Worm (Caenorhabditis elegans) whole organism, dauer: ENCODE results near the gene F19B10.5.

ENCODE experiments used
- unc-62 ChIP-seq: sonication (generic microtip); optimal IDR thresholded peaks from 2 replicates; lab custom pipeline; 2017; ENCODE audit warnings: missing biosample characterization, missing genetic modification reagents, missing genetic modification characterization

The F19B10.5 gene

DNA sequence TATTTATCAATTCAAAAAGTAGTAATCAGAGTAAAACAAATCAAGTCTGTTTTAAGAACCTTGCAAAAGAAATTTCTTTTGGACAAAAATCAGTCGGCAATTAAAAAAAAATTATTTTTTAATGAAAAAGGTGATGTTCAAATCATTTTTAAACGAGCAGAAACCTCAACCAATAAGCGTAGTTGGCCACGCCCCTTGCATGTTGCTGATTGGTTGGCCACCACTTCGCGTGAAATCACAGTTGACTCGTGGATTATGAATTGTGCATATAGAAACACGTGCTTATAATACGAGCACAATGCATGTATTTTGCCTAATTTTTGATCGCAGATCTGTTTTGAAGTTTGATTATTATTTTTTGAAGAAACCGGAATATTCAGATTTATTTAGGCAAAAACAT, 9.7 kb downstream of the F19B10.5 start:
- no peak for TF ChIP-seq unc-62 (GFP tag; lab: Kevin White, UChicago)

DNA sequence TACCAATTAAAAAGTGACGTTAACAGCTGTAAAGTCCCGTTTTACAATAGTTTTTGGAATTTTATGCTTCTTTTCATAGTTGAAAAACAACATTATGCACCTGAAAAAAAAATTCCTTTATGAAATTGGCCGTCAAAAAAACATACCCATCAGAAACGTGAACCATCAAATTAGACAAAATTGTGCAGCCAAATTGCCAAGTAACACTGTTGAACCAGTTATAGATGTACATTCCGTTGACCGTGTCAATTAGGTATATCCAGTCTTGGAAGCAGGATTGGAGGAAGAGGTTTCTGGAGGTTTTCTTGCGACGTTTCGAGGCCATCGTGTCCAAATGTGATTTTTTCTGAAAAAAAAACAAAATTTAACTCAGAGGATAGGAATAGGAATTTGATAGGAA, 13.8 kb downstream of the F19B10.5 start, which contains the start of gene srx-97:
Gene srx-97, minus strand, starts transcription at position 101 of the 400 bp plus-strand sequence.
- TF ChIP-seq unc-62 (GFP tag; lab: Kevin White, UChicago), result no peak

ce11 chrII:3670956-3671355, 15.5 kb downstream of the F19B10.5 start, which contains the start of gene srx-98:
TSS of gene srx-98 (minus strand) at chrII:3671056.
- no peak for TF ChIP-seq unc-62 (GFP tag; lab: Kevin White, UChicago)

ce11 chrII:3673493-3673892, 18.0 kb downstream of the F19B10.5 start, which contains the start of gene sea-1:
TSS of gene sea-1 (minus strand) at chrII:3673593.
- TF ChIP-seq unc-62 (GFP tag; lab: Kevin White, UChicago), result no peak

DNA sequence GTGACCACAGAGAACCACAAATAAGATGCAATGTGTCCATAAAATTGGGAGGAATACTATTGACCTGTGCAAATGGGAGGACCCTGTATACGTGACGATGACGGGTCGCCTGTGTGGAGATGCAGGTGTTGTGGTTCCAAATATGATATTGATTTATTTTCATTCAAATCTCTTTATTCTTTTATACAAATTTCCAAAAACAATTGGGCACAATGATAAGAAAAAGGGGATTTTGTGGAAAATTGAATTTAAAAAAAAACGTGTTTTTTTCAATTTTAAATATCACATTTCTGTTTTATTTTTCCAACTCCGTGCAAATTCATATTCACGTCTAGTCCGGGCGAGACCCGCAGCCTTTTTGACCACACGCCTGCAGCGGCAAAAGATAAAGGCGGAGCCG, 19.7 kb downstream of the F19B10.5 start, which contains the start of gene F19B10.2:
Gene F19B10.2, plus strand, starts transcription at position 301 of the 400 bp plus-strand sequence.
- no peak for TF ChIP-seq unc-62 (GFP tag; lab: Kevin White, UChicago)

DNA sequence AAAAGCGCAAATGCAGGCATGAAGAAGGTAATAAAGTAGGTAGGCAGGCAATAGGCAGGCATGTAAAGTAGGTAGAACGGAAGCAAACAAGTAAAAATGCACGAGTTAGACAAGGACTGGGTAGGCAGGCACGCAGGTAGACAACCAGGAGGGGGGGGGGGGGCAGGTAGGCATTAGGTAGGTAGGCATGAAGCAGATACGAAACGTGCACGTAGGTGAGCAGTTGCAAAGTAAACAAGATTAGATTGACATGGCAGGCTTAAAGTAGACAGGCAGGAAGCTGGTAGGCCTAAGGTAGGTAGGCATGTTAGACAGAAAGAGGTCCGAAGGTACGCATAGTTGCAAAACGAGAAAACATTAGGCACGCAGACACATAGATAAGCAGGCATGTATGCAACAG, 23.5 kb downstream of the F19B10.5 start:
- no peak for TF ChIP-seq unc-62 (GFP tag; lab: Kevin White, UChicago)

DNA sequence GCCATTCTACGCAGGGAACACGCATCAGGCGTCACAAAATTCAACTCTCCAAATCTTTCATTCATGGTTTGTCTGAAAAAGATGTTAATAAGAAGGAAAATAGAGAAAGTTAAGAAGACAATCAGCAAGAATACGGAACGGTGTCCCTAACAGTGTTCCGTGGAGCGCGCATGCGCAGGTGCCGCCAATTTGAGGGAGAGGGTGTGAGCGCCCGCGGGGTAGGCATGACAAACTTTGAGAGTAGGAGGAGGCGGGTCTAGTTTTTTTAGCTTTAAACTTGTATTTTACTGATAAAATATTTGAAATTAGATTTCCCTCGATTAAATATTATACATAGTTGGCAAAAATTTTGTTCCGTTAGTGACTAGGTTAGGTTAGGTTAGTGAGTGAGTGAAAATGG, 24.9 kb downstream of the F19B10.5 start:
- no peak for TF ChIP-seq unc-62 (GFP tag; lab: Kevin White, UChicago)

DNA sequence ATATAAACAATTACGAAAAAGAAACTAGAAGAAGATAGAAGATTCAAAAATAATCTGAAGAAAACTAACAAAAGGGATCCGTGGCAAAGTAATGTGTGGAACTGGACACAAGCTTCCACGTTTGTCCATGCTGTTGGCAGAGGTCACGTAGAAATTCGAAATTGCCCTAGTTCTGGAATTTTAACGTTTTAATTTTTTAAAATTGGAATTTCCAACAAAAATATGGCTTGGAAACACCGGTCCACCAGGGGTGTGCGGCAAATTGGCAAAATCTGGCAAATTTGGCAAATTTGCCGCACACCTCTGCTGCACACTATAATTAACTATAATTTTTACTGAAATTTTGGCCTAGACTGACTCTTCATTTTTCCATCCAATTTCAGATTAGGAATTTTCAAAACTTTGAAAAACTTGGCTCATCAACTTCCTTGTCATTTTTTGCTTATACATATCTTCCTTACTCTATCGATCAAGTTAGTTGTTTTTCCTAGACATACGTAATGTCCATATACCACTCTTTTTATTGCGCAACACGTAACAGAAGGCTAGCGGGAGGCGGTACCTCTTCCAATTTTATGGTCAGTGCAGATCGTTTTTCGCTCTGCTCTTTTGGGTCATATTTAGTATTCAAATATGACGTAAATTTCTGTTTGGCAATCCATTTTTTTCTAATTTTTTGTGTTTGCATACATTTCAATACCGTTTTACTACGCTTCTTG, 26.0 kb downstream of the F19B10.5 start, which contains the start of gene F19B10.10:
Gene F19B10.10, minus strand, starts transcription at position 51 of the 719 bp plus-strand sequence.
- no peak for TF ChIP-seq unc-62 (GFP tag; lab: Kevin White, UChicago)

ce11 chrII:3682770-3683234, 27.3 kb downstream of the F19B10.5 start, which contains the start of gene F19B10.1:
TSS of gene F19B10.1 (plus strand) at chrII:3683184.
- no peak for TF ChIP-seq unc-62 (GFP tag; lab: Kevin White, UChicago)

DNA sequence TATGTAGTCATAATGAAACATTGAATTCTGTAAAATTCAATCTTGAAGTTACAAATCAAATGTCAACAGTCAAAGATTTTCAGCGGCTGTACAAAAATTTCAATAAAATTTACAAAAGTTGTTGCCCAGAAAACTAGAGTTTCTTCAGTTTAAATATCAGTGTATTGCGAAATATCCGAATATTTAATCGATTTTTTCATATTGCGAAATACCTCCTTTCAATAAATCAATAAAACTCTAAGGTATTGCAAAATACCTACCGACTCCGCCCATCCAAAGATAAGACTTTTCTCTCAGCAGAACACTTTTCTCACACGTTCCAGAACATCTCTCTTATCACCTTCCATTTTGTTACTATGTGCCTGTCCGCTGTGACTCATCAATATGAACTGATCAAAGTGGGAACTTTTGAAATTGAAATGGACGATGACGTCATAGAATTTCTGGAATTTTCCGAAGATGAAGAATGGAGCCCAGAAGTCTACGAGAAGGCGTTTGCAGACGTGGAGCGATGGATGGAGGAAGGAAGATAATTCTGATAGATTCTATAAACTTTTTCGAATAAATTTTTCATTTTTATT, 29.1 kb downstream of the F19B10.5 start:
- no peak for TF ChIP-seq unc-62 (GFP tag; lab: Kevin White, UChicago)

DNA sequence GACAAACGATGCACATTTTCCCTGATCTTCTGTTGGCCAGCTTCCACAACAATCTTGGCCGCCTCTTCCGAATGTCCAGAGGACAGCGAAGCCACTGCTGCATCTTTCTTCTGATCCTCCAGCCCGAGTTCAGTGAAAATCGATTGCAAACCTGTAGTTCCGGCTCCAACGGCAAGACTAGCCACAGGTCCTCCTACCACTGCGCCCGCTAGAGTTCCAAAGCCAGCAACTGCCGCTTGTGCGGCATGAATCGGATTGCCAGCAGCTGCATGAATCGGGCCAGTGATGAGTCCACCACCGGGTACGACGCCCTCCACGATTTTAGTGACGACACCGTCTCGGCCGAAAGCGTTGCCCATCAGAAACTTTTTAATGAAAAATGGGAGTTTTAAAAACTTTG, 32.9 kb downstream of the F19B10.5 start, which contains the start of gene ifas-1:
Gene ifas-1, minus strand, starts transcription at position 387 of the 400 bp plus-strand sequence.
- no peak for TF ChIP-seq unc-62 (GFP tag; lab: Kevin White, UChicago)

DNA sequence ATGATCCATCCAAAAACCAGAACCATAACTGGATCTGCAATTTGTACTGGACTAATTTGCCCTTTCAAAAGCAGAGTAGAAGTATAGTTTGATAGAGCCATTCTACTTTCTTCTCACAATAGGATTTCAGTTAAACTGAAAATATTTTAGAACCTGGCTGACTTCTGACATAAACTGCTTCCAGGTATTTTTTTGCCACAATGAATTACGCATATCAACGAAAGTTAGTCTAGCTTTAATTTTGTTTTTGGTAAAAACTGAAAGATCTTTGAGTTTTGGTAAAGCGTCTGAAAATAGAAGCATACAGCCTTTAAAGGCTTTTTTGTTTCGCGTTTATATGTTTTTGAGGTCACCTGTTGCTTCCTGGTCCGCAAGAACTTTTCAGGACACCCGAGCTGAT, 35.2 kb downstream of the F19B10.5 start, which contains the start of gene srx-101:
Gene srx-101, minus strand, starts transcription at position 101 of the 400 bp plus-strand sequence.
- TF ChIP-seq unc-62 (GFP tag; lab: Kevin White, UChicago), result no peak

DNA sequence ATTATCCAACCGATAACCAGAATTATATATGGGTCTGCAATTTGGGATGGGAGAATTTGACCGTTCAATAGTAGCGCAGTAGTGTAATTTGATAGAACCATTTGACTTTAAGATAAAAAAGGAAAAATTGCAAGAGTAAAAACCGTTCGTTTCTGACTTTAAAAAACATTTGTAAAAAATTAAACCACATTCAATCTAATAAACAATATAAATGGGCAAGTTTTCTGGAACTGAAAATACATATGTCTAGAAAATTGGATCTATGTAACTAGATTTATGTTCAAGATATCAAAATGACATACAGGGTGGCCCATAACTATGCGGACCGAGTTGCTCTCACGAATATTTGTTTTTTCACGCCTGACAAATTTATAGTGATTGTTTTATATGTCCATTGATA, 39.2 kb downstream of the F19B10.5 start, which contains the start of gene srx-102:
Gene srx-102, minus strand, starts transcription at position 101 of the 400 bp plus-strand sequence.
- no peak for TF ChIP-seq unc-62 (GFP tag; lab: Kevin White, UChicago)

DNA sequence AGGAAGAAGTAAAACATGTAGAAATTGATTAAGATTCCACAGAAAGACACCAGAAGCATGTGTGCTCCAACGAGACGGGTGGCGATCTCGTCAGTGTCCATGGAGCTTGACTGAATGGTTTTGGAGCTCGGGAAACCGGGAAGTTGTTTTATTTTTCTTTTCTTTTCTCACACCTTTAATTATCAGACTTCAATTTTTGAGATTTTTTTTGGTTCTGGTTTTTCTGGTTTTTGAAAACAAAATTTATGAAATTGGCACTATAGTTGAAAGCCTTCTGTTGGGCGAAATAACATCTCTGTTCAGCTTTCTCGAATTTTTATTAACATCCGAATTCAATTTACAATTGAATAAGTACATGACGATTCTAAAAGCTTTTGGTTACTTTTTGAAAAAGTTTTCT, 44.1 kb downstream of the F19B10.5 start, which contains the start of gene srx-104:
Gene srx-104, minus strand, starts transcription at position 101 of the 400 bp plus-strand sequence.
- no peak for TF ChIP-seq unc-62 (GFP tag; lab: Kevin White, UChicago)

- TF ChIP-seq unc-62 (GFP tag; lab: Kevin White, UChicago), result no peak
These were observed 45.8 kb downstream of the F19B10.5 start, which contains the start of gene srx-105 for ce11 chrII:3701305-3701704. TSS of gene srx-105 (minus strand) at chrII:3701405.

- no peak for TF ChIP-seq unc-62 (GFP tag; lab: Kevin White, UChicago)
These were observed 49.8 kb downstream of the F19B10.5 start, which contains the start of gene srx-108 for ce11 chrII:3705320-3705719. TSS of gene srx-108 (plus strand) at chrII:3705620.
